Worm (Caenorhabditis elegans) whole organism, young adult: ENCODE results near the gene sru-17.

Experiments
- F33H1.4 ChIP-seq: fragments of 200-800 bp; sonication (Bioruptor generic); IDR thresholded peaks from 2 replicates; pipeline ENCODE4 v1.3.6; 2022; ENCODE audit warnings: missing genetic modification reagents, missing genetic modification characterization, missing compliant biosample characterization
- F52B5.7 ChIP-seq: sonication (generic microtip); optimal IDR thresholded peaks from 2 replicates; lab custom pipeline; 2016; ENCODE audit warnings: mild to moderate bottlenecking, missing genetic modification characterization, missing compliant biosample characterization
- F57C9.4 ChIP-seq: sonication (generic microtip); optimal IDR thresholded peaks from 2 replicates; lab custom pipeline; 2017; ENCODE audit warnings: mild to moderate bottlenecking, missing genetic modification characterization, missing compliant biosample characterization
- ceh-27 ChIP-seq: fragments of 200-800 bp; sonication (Bioruptor generic); optimal IDR thresholded peaks from 2 replicates; lab custom pipeline; 2018; ENCODE audit warnings: mild to moderate bottlenecking, missing genetic modification characterization, moderate library complexity, missing compliant biosample characterization
- ceh-79 ChIP-seq: sonication (generic microtip); optimal IDR thresholded peaks from 2 replicates; lab custom pipeline; 2017; ENCODE audit warnings: mild to moderate bottlenecking, missing genetic modification characterization, missing compliant biosample characterization
- hmg-20 ChIP-seq: fragments of 200-800 bp; sonication (Bioruptor generic); IDR thresholded peaks from 2 replicates; pipeline ENCODE4 v1.3.6; 2022; ENCODE audit warnings: missing genetic modification reagents, missing genetic modification characterization, missing compliant biosample characterization
- lin-35 ChIP-seq, 3 experiments: fragments of 150-350 bp in 2 of 3; sonication (generic microtip) in 1 of 3; optimal IDR thresholded peaks; 2 replicates each; lab custom pipeline; 2014 to 2018; ENCODE audit warnings: missing biosample characterization in 3 of 3, missing genetic modification characterization in 3 of 3, missing genetic modification reagents in 3 of 3
- nfya-1 ChIP-seq: sonication (generic microtip); optimal IDR thresholded peaks from 2 replicates; lab custom pipeline; 2017; ENCODE audit warnings: antibody characterized with exemption, missing compliant biosample characterization, missing genetic modification characterization, borderline replicate concordance; ENCODE audit not compliant: insufficient read depth
- pha-4 ChIP-seq: fragments of 150-350 bp; sonication (generic microtip); optimal IDR thresholded peaks from 2 replicates; lab custom pipeline; 2014; ENCODE audit warnings: missing biosample characterization, missing genetic modification reagents, missing genetic modification characterization
- snpc-4 ChIP-seq, 5 experiments: fragments of 150-350 bp in 1 of 5; sonication (generic microtip) in 4 of 5; optimal IDR thresholded peaks; 2 replicates each; lab custom pipeline; 2014 to 2018; ENCODE audit warnings: missing genetic modification characterization in 5 of 5, missing biosample characterization in 3 of 5, antibody characterized with exemption in 2 of 5, mild to moderate bottlenecking in 2 of 5, missing compliant biosample characterization in 2 of 5, missing genotype in 2 of 5, moderate library complexity in 2 of 5, missing genetic modification reagents in 1 of 5
- unc-130 ChIP-seq: sonication (generic microtip); optimal IDR thresholded peaks from 2 replicates; lab custom pipeline; 2016; ENCODE audit warnings: missing genetic modification reagents, missing genetic modification characterization, missing compliant biosample characterization

DNA sequence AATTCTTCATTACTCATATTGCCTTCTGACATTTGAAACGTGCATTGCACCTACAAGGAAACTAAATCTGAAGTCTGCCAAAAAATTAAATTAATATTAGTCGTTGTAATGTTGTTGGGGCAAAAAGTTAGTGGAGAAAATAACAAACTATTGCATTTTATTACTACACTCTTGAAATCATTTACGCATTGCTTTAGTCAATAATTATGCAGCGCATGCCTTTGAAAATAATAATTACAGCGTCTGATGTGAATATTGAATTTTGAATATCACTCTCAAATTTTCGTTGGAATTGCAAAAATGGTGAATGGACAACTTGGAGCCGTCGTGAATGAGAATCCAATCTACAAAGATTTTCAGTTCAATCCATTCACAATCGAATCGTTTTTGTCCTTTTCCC, 7.3 kb upstream of the sru-17 start, which contains the start of gene sru-19:
- TF ChIP-seq snpc-4 (GFP tag; optimal IDR thresholded peaks at IDR 0.05; lab: Kevin White, UChicago) (no peak), snpc-4 (tag; optimal IDR thresholded peaks at IDR 0.05; lab: Kevin White, UChicago) (no peak), F57C9.4 (no peak), F33H1.4 (GFP tag; lab: Robert Waterston, UW) (no peak), ceh-79 (no peak), pha-4 (tag; lab: Kevin White, UChicago) (no peak), unc-130 (GFP tag; lab: Kevin White, UChicago) (no peak), hmg-20 (GFP tag; lab: Robert Waterston, UW) (no peak), nfya-1 (tag; lab: Kevin White, UChicago) (no peak), ceh-27 (GFP tag; lab: Kevin White, UChicago) (no peak), lin-35 (GFP tag; optimal IDR thresholded peaks at IDR 0.05; lab: Kevin White, UChicago) (no peak), F52B5.7 (tag; lab: Kevin White, UChicago) (no peak)
